Worm (Caenorhabditis elegans) whole organism, midembryonic: ENCODE data around the gene sams-5.

Source experiments
- T22C8.4 ChIP-seq: fragments of 200-800 bp; sonication (Bioruptor generic); IDR thresholded peaks from 2 replicates; pipeline ENCODE4 v1.3.6; 2022; ENCODE audit warnings: missing genetic modification characterization, missing compliant biosample characterization
- cog-1 ChIP-seq: sonication (generic microtip); optimal IDR thresholded peaks from 2 replicates; lab custom pipeline; 2016; ENCODE audit warnings: missing genetic modification characterization, missing compliant biosample characterization
- flt-1 ChIP-seq: fragments of 200-800 bp; sonication (Bioruptor generic); IDR thresholded peaks from 2 replicates; pipeline ENCODE4 v1.3.6; 2022; ENCODE audit warnings: missing genetic modification characterization, missing compliant biosample characterization
- klf-2 ChIP-seq: fragments of 200-800 bp; sonication (Bioruptor generic); conservative IDR thresholded peaks from 2 replicates; pipeline ENCODE4 v1.3.6; 2022; ENCODE audit warnings: missing genetic modification reagents, missing genetic modification characterization, missing compliant biosample characterization
- med-1 ChIP-seq: sonication (generic microtip); optimal IDR thresholded peaks from 2 replicates; lab custom pipeline; 2017; ENCODE audit warnings: missing genetic modification characterization, mild to moderate bottlenecking, missing compliant biosample characterization, antibody characterized with exemption, missing genetic modification reagents; ENCODE audit not compliant: insufficient read depth
- tab-1 ChIP-seq: fragments of 200-800 bp; sonication (Bioruptor generic); IDR thresholded peaks from 2 replicates; pipeline ENCODE4 v1.3.6; 2022; ENCODE audit warnings: missing genetic modification characterization, missing compliant biosample characterization
- ztf-29 ChIP-seq: fragments of 200-800 bp; sonication (Bioruptor generic); IDR thresholded peaks from 2 replicates; pipeline ENCODE4 v1.3.6; 2022; ENCODE audit warnings: missing genetic modification reagents, missing genetic modification characterization, missing compliant biosample characterization

DNA sequence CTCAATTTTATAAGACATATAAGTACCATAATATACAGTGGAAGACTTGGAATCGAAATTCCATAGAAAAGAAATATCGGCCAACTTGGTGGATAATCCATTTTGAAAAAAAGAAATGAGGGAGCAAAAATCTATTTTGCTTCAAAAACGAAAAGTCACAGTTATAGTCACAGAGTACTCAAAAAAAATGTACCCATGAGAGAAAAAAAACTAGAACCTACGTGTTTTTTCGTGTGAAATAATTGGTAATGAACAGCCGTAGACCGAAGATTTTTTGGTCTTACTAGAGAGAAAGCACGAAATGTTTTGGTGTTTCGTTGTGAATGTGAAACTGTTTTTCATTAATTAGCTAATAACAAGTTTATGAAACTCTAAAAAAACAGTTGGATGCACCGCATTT, 10.0 kb downstream of the sams-5 start, which contains the start of gene srv-30:
- TF ChIP-seq ztf-29: no peak
- no peak for TF ChIP-seq tab-1 (GFP tag; lab: Robert Waterston, UW)
- no peak for TF ChIP-seq klf-2
- no peak for TF ChIP-seq cog-1 (tag; lab: Kevin White, UChicago)
- no peak for TF ChIP-seq T22C8.4 (GFP tag; lab: Robert Waterston, UW)
- TF ChIP-seq med-1 (GFP tag; lab: Kevin White, UChicago): no peak
- no peak for TF ChIP-seq flt-1 (GFP tag; lab: Robert Waterston, UW)
